Fruit fly (Drosophila melanogaster) whole organism, embryonic: ENCODE measurements around the gene Hap40.

Experiments used
- Aef1 ChIP-seq: fragments of 200-800 bp; sonication (Bioruptor generic); IDR thresholded peaks from 3 replicates; pipeline ENCODE4 v1.3.6; 2022; ENCODE audit warnings: missing biosample characterization, missing genetic modification characterization
- Atf-2 ChIP-seq: fragments of 200-800 bp; sonication (Bioruptor generic); optimal IDR thresholded peaks from 2 replicates; lab custom pipeline; 2016; ENCODE audit warnings: missing biosample characterization, missing genetic modification characterization
- CG10274 ChIP-seq: fragments of 200-800 bp; sonication (Bioruptor generic); optimal IDR thresholded peaks from 3 replicates; lab custom pipeline; 2017; ENCODE audit warnings: missing biosample characterization, mild to moderate bottlenecking, missing genetic modification characterization
- CG10565 ChIP-seq: fragments of 200-800 bp; sonication (Bioruptor generic); optimal IDR thresholded peaks from 3 replicates; lab custom pipeline; 2016; ENCODE audit warnings: missing biosample characterization, mild to moderate bottlenecking, missing genetic modification characterization
- CG11723 ChIP-seq: fragments of 200-800 bp; sonication (Bioruptor generic); optimal IDR thresholded peaks from 2 replicates; lab custom pipeline; 2017; ENCODE audit warnings: missing biosample characterization, mild to moderate bottlenecking, missing genetic modification characterization
- CG15269 ChIP-seq: fragments of 200-800 bp; sonication (Bioruptor generic); optimal IDR thresholded peaks from 2 replicates; lab custom pipeline; 2018; ENCODE audit warnings: missing biosample characterization, mild to moderate bottlenecking, missing genetic modification characterization, moderate library complexity
- CG16813 ChIP-seq: fragments of 200-800 bp; sonication (Bioruptor generic); IDR thresholded peaks from 3 replicates; pipeline ENCODE4 v1.3.6; 2022; ENCODE audit warnings: missing biosample characterization, missing genetic modification characterization; ENCODE audit not compliant: partially characterized antibody
- CG17359 ChIP-seq: fragments of 200-800 bp; sonication (Bioruptor generic); optimal IDR thresholded peaks from 3 replicates; lab custom pipeline; 2018; ENCODE audit warnings: missing biosample characterization, mild to moderate bottlenecking, missing genetic modification characterization, moderate library complexity
- CG18262 ChIP-seq: fragments of 200-800 bp; optimal IDR thresholded peaks from 3 replicates; lab custom pipeline; 2019; ENCODE audit warnings: missing biosample characterization, mild to moderate bottlenecking, missing genetic modification characterization, moderate library complexity
- CG2678 ChIP-seq: fragments of 200-800 bp; sonication (Bioruptor generic); optimal IDR thresholded peaks from 3 replicates; lab custom pipeline; 2019; ENCODE audit warnings: missing biosample characterization, mild to moderate bottlenecking, missing genetic modification characterization, moderate library complexity
- CG2712 ChIP-seq: fragments of 200-800 bp; optimal IDR thresholded peaks from 3 replicates; lab custom pipeline; 2019; ENCODE audit warnings: missing biosample characterization, mild to moderate bottlenecking, missing genetic modification characterization, moderate library complexity
- CG32532 ChIP-seq: fragments of 200-800 bp; sonication (Bioruptor generic); IDR thresholded peaks from 2 replicates; pipeline ENCODE4 v1.3.6; 2022; ENCODE audit warnings: missing biosample characterization, missing genetic modification characterization
- CG33557 ChIP-seq: fragments of 200-800 bp; sonication (Bioruptor generic); optimal IDR thresholded peaks from 2 replicates; lab custom pipeline; 2019; ENCODE audit warnings: missing biosample characterization, mild to moderate bottlenecking, missing genetic modification characterization, moderate library complexity
- CG4360 ChIP-seq: fragments of 200-800 bp; sonication (Bioruptor generic); IDR thresholded peaks from 2 replicates; pipeline ENCODE4 v1.3.6; 2022; ENCODE audit warnings: missing biosample characterization, missing genetic modification characterization
- CG4424 ChIP-seq: fragments of 200-800 bp; sonication (Bioruptor generic); optimal IDR thresholded peaks from 3 replicates; lab custom pipeline; 2016; ENCODE audit warnings: missing biosample characterization, missing genetic modification characterization
- CG9876 ChIP-seq: fragments of 200-800 bp; sonication (Bioruptor generic); optimal IDR thresholded peaks from 2 replicates; lab custom pipeline; 2016; ENCODE audit warnings: missing biosample characterization, missing genetic modification characterization
- Dip2 ChIP-seq: fragments of 200-800 bp; sonication (Bioruptor generic); IDR thresholded peaks from 2 replicates; pipeline ENCODE4 v1.3.6; 2022; ENCODE audit warnings: missing biosample characterization, missing genetic modification characterization
- Ets65A ChIP-seq: fragments of 200-800 bp; sonication (Bioruptor generic); peaks from one replicate; lab custom pipeline; 2016; ENCODE audit warnings: missing biosample characterization, missing genetic modification characterization
- Fer1 ChIP-seq: fragments of 200-800 bp; sonication (Bioruptor generic); optimal IDR thresholded peaks from 2 replicates; lab custom pipeline; 2017; ENCODE audit warnings: missing biosample characterization, mild to moderate bottlenecking, missing genetic modification characterization
- H2.0 ChIP-seq: fragments of 200-800 bp; sonication (Bioruptor generic); IDR thresholded peaks from 2 replicates; pipeline ENCODE4 v1.3.6; 2022; ENCODE audit warnings: missing biosample characterization, missing genetic modification characterization
- Hr51 ChIP-seq, 2 experiments: fragments of 200-800 bp; sonication (Bioruptor generic); optimal IDR thresholded peaks; 2 replicates in 1 of 2; 3 replicates in 1 of 2; lab custom pipeline; 2016 to 2018; ENCODE audit warnings: missing biosample characterization in 2 of 2, missing genetic modification characterization in 2 of 2, mild to moderate bottlenecking in 1 of 2, moderate library complexity in 1 of 2
- MBD-R2 ChIP-seq: fragments of 200-800 bp; sonication (Bioruptor generic); IDR thresholded peaks from 2 replicates; pipeline ENCODE4 v1.3.6; 2022; ENCODE audit warnings: missing biosample characterization, missing genetic modification characterization
- MESR4 ChIP-seq: fragments of 200-800 bp; sonication (Bioruptor generic); optimal IDR thresholded peaks from 2 replicates; lab custom pipeline; 2018; ENCODE audit warnings: missing biosample characterization, mild to moderate bottlenecking, missing genetic modification characterization, moderate library complexity
- Mes4 ChIP-seq: fragments of 200-800 bp; sonication (Bioruptor generic); optimal IDR thresholded peaks from 2 replicates; lab custom pipeline; 2016; ENCODE audit warnings: missing biosample characterization, missing genetic modification characterization
- NFAT ChIP-seq: fragments of 200-800 bp; sonication (Bioruptor generic); IDR thresholded peaks from 2 replicates; pipeline ENCODE4 v1.3.6; 2022; ENCODE audit warnings: missing biosample characterization, missing genetic modification characterization
- PHDP ChIP-seq: fragments of 200-800 bp; sonication (Bioruptor generic); optimal IDR thresholded peaks from 3 replicates; lab custom pipeline; 2018; ENCODE audit warnings: missing biosample characterization, mild to moderate bottlenecking, missing genetic modification characterization, moderate library complexity
- Spps ChIP-seq: fragments of 200-800 bp; sonication (Bioruptor generic); optimal IDR thresholded peaks from 2 replicates; lab custom pipeline; 2018; ENCODE audit warnings: missing biosample characterization, mild to moderate bottlenecking, missing genetic modification characterization
- Tbp ChIP-seq: fragments of >200 bp; optimal IDR thresholded peaks from 2 replicates; lab custom pipeline; 2018; ENCODE audit warnings: missing biosample characterization, missing genetic modification characterization
- Xrp1 ChIP-seq: fragments of 200-800 bp; sonication (Bioruptor generic); IDR thresholded peaks from 2 replicates; pipeline ENCODE4 v1.3.6; 2022; ENCODE audit warnings: missing biosample characterization, missing genetic modification characterization
- YL-1 ChIP-seq: fragments of 200-800 bp; sonication (Bioruptor generic); optimal IDR thresholded peaks from 3 replicates; lab custom pipeline; 2017; ENCODE audit warnings: missing biosample characterization, mild to moderate bottlenecking, missing genetic modification characterization
- ac ChIP-seq: fragments of 200-800 bp; sonication (Bioruptor generic); optimal IDR thresholded peaks from 3 replicates; lab custom pipeline; 2017; ENCODE audit warnings: missing biosample characterization, mild to moderate bottlenecking, missing genetic modification characterization
- ash1 ChIP-seq: fragments of 200-800 bp; sonication (Bioruptor generic); optimal IDR thresholded peaks from 2 replicates; lab custom pipeline; 2018; ENCODE audit warnings: missing biosample characterization, mild to moderate bottlenecking, missing genetic modification characterization
- bigmax ChIP-seq: fragments of 200-800 bp; sonication (Bioruptor generic); optimal IDR thresholded peaks from 2 replicates; lab custom pipeline; 2018; ENCODE audit warnings: missing biosample characterization, mild to moderate bottlenecking, missing genetic modification characterization
- br ChIP-seq: fragments of >200 bp; optimal IDR thresholded peaks from 2 replicates; lab custom pipeline; 2017
- chif ChIP-seq, 2 experiments: fragments of 200-800 bp; sonication (Bioruptor generic); optimal IDR thresholded peaks; 3 replicates each; lab custom pipeline; 2016; ENCODE audit warnings: missing biosample characterization in 2 of 2, missing genetic modification characterization in 2 of 2
- dm ChIP-seq: fragments of 200-800 bp; sonication (Bioruptor generic); optimal IDR thresholded peaks from 3 replicates; lab custom pipeline; 2016; ENCODE audit warnings: missing biosample characterization, missing genetic modification characterization
- dmrt11E ChIP-seq: fragments of 200-800 bp; sonication (Bioruptor generic); optimal IDR thresholded peaks from 3 replicates; lab custom pipeline; 2018; ENCODE audit warnings: missing biosample characterization, mild to moderate bottlenecking, missing genetic modification characterization, moderate library complexity
- jing ChIP-seq: fragments of 200-800 bp; sonication (Bioruptor generic); optimal IDR thresholded peaks from 2 replicates; lab custom pipeline; 2018; ENCODE audit warnings: missing biosample characterization, mild to moderate bottlenecking, missing genetic modification characterization
- lbe ChIP-seq: fragments of 200-800 bp; sonication (Bioruptor generic); optimal IDR thresholded peaks from 2 replicates; lab custom pipeline; 2016; ENCODE audit warnings: missing biosample characterization, mild to moderate bottlenecking, missing genetic modification characterization
- lilli ChIP-seq: fragments of 200-800 bp; sonication (Bioruptor generic); optimal IDR thresholded peaks from 3 replicates; lab custom pipeline; 2016; ENCODE audit warnings: missing biosample characterization, missing genetic modification characterization
- odd ChIP-seq: fragments of 200-800 bp; sonication (Bioruptor generic); optimal IDR thresholded peaks from 2 replicates; lab custom pipeline; 2017; ENCODE audit warnings: missing biosample characterization, mild to moderate bottlenecking, missing genetic modification characterization
- org-1 ChIP-seq: fragments of 200-800 bp; sonication (Bioruptor generic); optimal IDR thresholded peaks from 2 replicates; lab custom pipeline; 2017; ENCODE audit warnings: missing biosample characterization, missing genetic modification characterization
- pan ChIP-seq, 4 experiments: fragments of >200 bp in 3 of 4; fragments of 200-800 bp in 1 of 4; sonication (Bioruptor generic) in 1 of 4; optimal IDR thresholded peaks in 3 of 4; IDR thresholded peaks in 1 of 4; 2 replicates each; pipeline versions ENCODE4 v1.3.6 to Lab custom; 2017 to 2022; ENCODE audit warnings: missing biosample characterization in 2 of 4, missing genetic modification characterization in 2 of 4, mixed read lengths in 1 of 4
- seq ChIP-seq: fragments of 200-800 bp; sonication (Bioruptor generic); IDR thresholded peaks from 2 replicates; pipeline ENCODE4 v1.3.6; 2022; ENCODE audit warnings: missing biosample characterization, missing genetic modification characterization
- sna ChIP-seq: fragments of 200-800 bp; sonication (Bioruptor generic); IDR thresholded peaks from 2 replicates; pipeline ENCODE4 v1.3.6; 2022; ENCODE audit warnings: missing biosample characterization, missing genetic modification characterization; ENCODE audit not compliant: partially characterized antibody
- trem ChIP-seq: fragments of 200-800 bp; optimal IDR thresholded peaks from 3 replicates; lab custom pipeline; 2019; ENCODE audit warnings: missing biosample characterization, mild to moderate bottlenecking, missing genetic modification characterization, moderate library complexity
- unpg ChIP-seq: fragments of 200-800 bp; sonication (Bioruptor generic); optimal IDR thresholded peaks from 3 replicates; lab custom pipeline; 2018; ENCODE audit warnings: missing biosample characterization, mild to moderate bottlenecking, missing genetic modification characterization, moderate library complexity
- yki ChIP-seq: fragments of >200 bp; optimal IDR thresholded peaks from 3 replicates; lab custom pipeline; 2018
- zen ChIP-seq: fragments of 200-800 bp; sonication (Bioruptor generic); optimal IDR thresholded peaks from 3 replicates; lab custom pipeline; 2018; ENCODE audit warnings: missing biosample characterization, mild to moderate bottlenecking, missing genetic modification characterization, moderate library complexity
- zf30C ChIP-seq: fragments of 200-800 bp; sonication (Bioruptor generic); optimal IDR thresholded peaks from 3 replicates; lab custom pipeline; 2018; ENCODE audit warnings: missing biosample characterization, mild to moderate bottlenecking, missing genetic modification characterization

The Hap40 gene

DNA sequence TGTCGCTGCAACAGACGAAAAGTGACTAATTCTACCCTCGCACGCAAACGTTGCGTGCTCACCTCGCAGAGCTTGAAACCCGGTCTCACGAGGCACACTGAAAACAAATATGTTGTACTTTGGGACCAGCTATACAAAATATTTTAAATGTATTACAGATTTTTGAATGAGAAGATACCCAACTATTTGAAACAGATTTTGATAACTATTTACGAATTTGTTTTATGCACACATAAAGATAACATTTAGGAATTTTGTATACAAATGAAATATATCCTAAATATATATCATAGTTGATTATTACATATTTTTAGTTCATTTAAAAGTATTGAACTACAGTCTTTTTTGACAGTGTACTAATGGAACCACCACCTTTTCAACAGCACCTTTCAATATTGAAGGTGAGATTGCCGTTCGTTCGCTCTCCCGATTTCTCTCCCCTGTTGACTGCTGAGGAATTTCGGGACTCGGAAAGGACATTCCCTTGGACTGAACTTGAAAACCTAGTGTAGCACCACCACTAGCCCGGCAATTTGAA is 32.8 kb upstream of the Hap40 start, which contains the start of gene CG15646 (continued):
- TF ChIP-seq zf30C (peak; percentile 92), CG4424 (GFP tag; lab: Kevin White, UChicago) (peak; percentile 78), CG18262 (tag; lab: Kevin White, UChicago) (peak; percentile 95), org-1 (GFP tag; lab: Kevin White, UChicago) (peak; percentile 52), Aef1 (no peak), br (lab: Kevin White, UChicago) (no peak), CG2712 (tag; lab: Kevin White, UChicago) (peak; percentile 95), CG9876 (GFP tag; lab: Kevin White, UChicago) (no peak), CG11723 (GFP tag; lab: Kevin White, UChicago) (peak; percentile 39), dm (GFP tag; lab: Kevin White, UChicago) (no peak), Ets65A (GFP tag; lab: Kevin White, UChicago) (no peak), dmrt11E (tag; lab: Kevin White, UChicago) (peak; percentile 97), CG2678 (tag; lab: Kevin White, UChicago) (peak; percentile 80), Fer1 (GFP tag; lab: Kevin White, UChicago) (no peak), H2.0 (GFP tag; lab: Robert Waterston, UW) (no peak), Dip2 (no peak), odd (GFP tag; lab: Kevin White, UChicago) (peak; percentile 65), yki (lab: Kevin White, UChicago) (no peak), lilli (GFP tag; lab: Kevin White, UChicago) (peak; percentile 29), Tbp (no peak), jing (no peak), PHDP (tag; lab: Kevin White, UChicago) (no peak), CG4360 (GFP tag; lab: Robert Waterston, UW) (no peak), seq (GFP tag; lab: Robert Waterston, UW) (no peak), Hr51 (GFP tag; optimal IDR thresholded peaks at IDR 0.05; lab: Kevin White, UChicago) (peak in 1 of 2 experiments; percentile 59), MESR4 (no peak), pan (optimal IDR thresholded peaks at IDR 0.05; lab: Kevin White, UChicago) (no peak), pan (GFP tag; optimal IDR thresholded peaks at IDR 0.05 in 1 of 2, IDR thresholded peaks at IDR 0.05 in 1 of 2) (peak in 1 of 2 experiments; percentile 47), bigmax (GFP tag; lab: Kevin White, UChicago) (no peak), Mes4 (no peak), NFAT (GFP tag; lab: Robert Waterston, UW) (0 out of 2 replicates have a peak, but pooled peaks have one; percentile 6), ac (peak; percentile 80), CG33557 (peak; percentile 95), CG16813 (GFP tag; lab: Robert Waterston, UW) (no peak; the same call in 2 of the 3 replicates), unpg (GFP tag; lab: Kevin White, UChicago) (peak; percentile 80), sna (GFP tag; lab: Robert Waterston, UW) (no peak), ash1 (GFP tag; lab: Kevin White, UChicago) (no peak), YL-1 (GFP tag; lab: Kevin White, UChicago) (no peak), trem (tag; lab: Kevin White, UChicago) (peak; percentile 82), CG15269 (tag; lab: Kevin White, UChicago) (no peak), CG17359 (tag; lab: Kevin White, UChicago) (no peak), chif (GFP tag; optimal IDR thresholded peaks at IDR 0.05; lab: Kevin White, UChicago) (peak; percentile 3 to 49), Atf-2 (GFP tag; lab: Kevin White, UChicago) (no peak), CG32532 (GFP tag; lab: Robert Waterston, UW) (0 out of 2 replicates have a peak, but pooled peaks have one; percentile 25), Xrp1 (GFP tag; lab: Robert Waterston, UW) (peak; percentile 91), CG10274 (GFP tag; lab: Kevin White, UChicago) (no peak), CG10565 (GFP tag; lab: Kevin White, UChicago) (no peak), Spps (tag; lab: Kevin White, UChicago) (peak; percentile 78), lbe (peak; percentile 25), MBD-R2 (GFP tag; lab: Robert Waterston, UW) (no peak), zen (tag; lab: Kevin White, UChicago) (peak; percentile 91)
